Worm (Caenorhabditis elegans) whole organism, L1 larva: Measurements from ENCODE around the gene F13A2.1.

ENCODE experiments used
- elt-2 ChIP-seq: sonication (generic microtip); optimal IDR thresholded peaks from 2 replicates; lab custom pipeline; 2016; ENCODE audit warnings: missing genetic modification characterization, mild to moderate bottlenecking, inconsistent platforms, missing compliant biosample characterization, missing genetic modification reagents
- lin-39 ChIP-seq: fragments of 150-350 bp; optimal IDR thresholded peaks from 2 replicates; lab custom pipeline; 2014; ENCODE audit warnings: missing biosample characterization, missing genetic modification reagents, missing genetic modification characterization
- nhr-11 ChIP-seq: fragments of 150-350 bp; optimal IDR thresholded peaks from 2 replicates; lab custom pipeline; 2014; ENCODE audit warnings: missing biosample characterization, missing genetic modification characterization
- nhr-90 ChIP-seq: sonication (generic microtip); optimal IDR thresholded peaks from 2 replicates; lab custom pipeline; 2016; ENCODE audit warnings: mild to moderate bottlenecking, missing genetic modification characterization, missing compliant biosample characterization; ENCODE audit not compliant: poor library complexity
- unc-62 ChIP-seq: fragments of 150-350 bp; optimal IDR thresholded peaks from 2 replicates; lab custom pipeline; 2014; ENCODE audit warnings: missing biosample characterization, missing genetic modification reagents, missing genetic modification characterization

DNA sequence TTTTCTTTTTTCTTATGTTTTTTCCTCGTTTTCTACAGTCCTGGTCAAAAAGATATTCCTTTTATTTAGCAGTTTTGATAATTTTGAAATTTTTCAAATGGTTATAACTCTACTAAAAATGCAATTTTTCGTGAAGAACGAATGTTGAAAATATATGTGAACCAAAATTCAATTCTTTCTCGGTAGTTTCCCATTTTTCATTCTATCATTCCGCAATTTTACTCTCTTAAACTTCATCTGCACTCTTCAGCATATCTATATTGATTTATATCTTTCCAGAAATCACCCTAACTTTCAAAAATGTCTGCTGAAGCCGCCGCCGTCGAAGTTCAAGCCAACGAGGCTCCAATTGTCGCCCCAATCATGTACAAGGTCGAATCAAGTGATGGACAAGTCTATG lies 39.9 kb upstream of the F13A2.1 start, which contains the start of gene skr-7:
- TF ChIP-seq lin-39 (tag; lab: Kevin White, UChicago) (no peak), elt-2 (tag; lab: Kevin White, UChicago) (no peak), nhr-11 (tag; lab: Kevin White, UChicago) (no peak), unc-62 (no peak), nhr-90 (no peak)
